Worm (Caenorhabditis elegans): Measurements from ENCODE around the gene ttn-1.

Gene ttn-1

DNA sequence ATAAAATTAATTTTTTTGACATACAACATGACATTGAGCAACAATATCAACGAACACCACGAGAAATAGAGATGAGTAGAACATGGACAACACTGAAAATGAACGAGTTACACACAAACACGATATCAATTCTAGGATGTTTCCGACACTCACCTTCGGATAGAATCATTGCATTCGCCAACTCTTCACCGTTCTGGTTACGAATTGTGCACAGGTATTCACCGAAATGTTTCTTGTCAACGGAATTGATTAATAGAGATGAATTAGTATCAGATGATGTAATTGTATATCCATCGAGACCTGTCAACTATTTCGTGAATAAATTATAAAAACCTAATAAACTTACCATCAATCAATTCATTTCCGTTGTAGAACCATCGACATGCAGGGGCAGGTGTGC lies 80.8 kb downstream of the ttn-1 start:
- TF ChIP-seq pat-9 (tag; optimal IDR thresholded peaks at IDR 0.05) (no peak), nhr-232 (tag; optimal IDR thresholded peaks at IDR 0.05) (no peak), ama-1 (optimal IDR thresholded peaks at IDR 0.05) (no peak), tbx-2 (tag; optimal IDR thresholded peaks at IDR 0.05) (no peak), sox-2 (GFP tag; IDR thresholded peaks at IDR 0.05) (no peak), ahr-1 (tag; optimal IDR thresholded peaks at IDR 0.05) (no peak), ceh-30 (tag; optimal IDR thresholded peaks at IDR 0.05) (no peak), syd-9 (tag; optimal IDR thresholded peaks at IDR 0.05) (no peak), che-1 (tag; optimal IDR thresholded peaks at IDR 0.05) (no peak), hlh-30 (tag; optimal IDR thresholded peaks at IDR 0.05; ENCODE audit: insufficient read depth) (no peak)

DNA sequence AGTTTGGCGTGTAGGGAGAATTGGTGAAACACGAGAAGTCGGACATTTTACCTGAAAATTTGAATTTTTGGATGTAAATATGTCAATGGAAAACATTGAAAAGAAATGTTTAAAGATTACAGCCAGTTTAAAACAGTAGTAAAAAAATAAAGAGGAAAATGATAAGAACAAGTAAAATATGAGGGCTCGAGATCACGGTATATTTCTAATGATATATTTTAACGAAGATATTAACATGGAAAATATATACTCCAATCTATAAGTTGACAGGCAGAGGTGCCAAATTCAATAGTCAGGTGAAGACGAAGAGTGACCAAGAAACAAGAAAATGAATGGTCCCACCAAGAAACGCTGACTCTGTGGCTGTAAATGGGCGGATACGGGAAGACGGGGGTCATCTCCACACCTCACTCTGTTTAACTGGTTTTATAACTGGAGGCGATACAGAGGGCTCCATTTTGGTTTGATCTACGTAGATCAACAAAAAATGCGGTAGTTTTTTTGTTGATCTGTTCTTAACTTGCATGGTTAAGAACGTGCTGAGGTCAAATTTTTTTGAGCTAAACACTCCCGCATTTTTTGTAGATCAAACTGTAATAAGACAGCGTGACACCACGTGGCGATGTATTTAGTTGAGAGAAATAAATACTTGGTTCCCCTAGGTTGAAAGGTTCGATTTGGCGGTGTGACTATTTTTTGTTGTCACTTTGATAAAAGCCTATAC lies 82.1 kb downstream of the ttn-1 start, which contains the start of gene ceh-49:
Gene ceh-49, minus strand, starts transcription at position 51 of the 724 bp plus-strand sequence.
- TF ChIP-seq ets-4 (tag; optimal IDR thresholded peaks at IDR 0.05) = no peak
- TF ChIP-seq F13H6.1 (tag; optimal IDR thresholded peaks at IDR 0.05) = no peak
- no peak for TF ChIP-seq fkh-6 (tag; optimal IDR thresholded peaks at IDR 0.05)
- TF ChIP-seq ceh-19 (GFP tag; optimal IDR thresholded peaks at IDR 0.05) = no peak
- no peak for TF ChIP-seq ceh-24 (tag; optimal IDR thresholded peaks at IDR 0.05)
- no peak for TF ChIP-seq Y22D7AL.16 (tag; optimal IDR thresholded peaks at IDR 0.05)
- TF ChIP-seq nhr-11 (tag; optimal IDR thresholded peaks at IDR 0.05) = no peak
- TF ChIP-seq dmd-4 (tag; optimal IDR thresholded peaks at IDR 0.05; ENCODE audit: borderline replicate concordance) = no peak

DNA sequence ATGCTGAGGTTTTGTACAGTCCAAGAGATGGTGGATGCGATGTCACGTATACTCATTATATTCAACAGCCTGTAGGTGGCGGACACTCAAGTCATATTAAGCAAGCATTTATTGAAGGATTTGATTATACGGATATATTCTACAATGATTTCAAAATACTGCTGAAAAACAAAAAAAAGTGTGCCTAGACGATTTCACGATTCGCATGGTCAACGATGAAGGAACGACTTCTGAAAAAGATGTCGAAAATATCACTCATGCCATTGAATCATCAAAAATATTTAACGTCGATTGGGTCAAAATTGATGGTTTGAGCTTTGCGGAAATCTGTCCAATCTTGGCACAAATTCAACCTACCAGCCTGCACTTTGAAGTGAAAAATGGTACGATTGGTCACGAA lies 85.4 kb downstream of the ttn-1 start:
- no peak for TF ChIP-seq ref-2 (tag; optimal IDR thresholded peaks at IDR 0.05)
- no peak for TF ChIP-seq Y22D7AL.16 (tag; optimal IDR thresholded peaks at IDR 0.05)
- TF ChIP-seq zip-5 (tag; optimal IDR thresholded peaks at IDR 0.05) = no peak
- no peak for TF ChIP-seq fax-1 (tag; optimal IDR thresholded peaks at IDR 0.05)
- no peak for TF ChIP-seq madf-2 (tag; optimal IDR thresholded peaks at IDR 0.05)
- TF ChIP-seq ceh-31 (tag; optimal IDR thresholded peaks at IDR 0.05) = no peak
- no peak for TF ChIP-seq ceh-2 (tag; optimal IDR thresholded peaks at IDR 0.05)
- TF ChIP-seq unc-55 (GFP tag; optimal IDR thresholded peaks at IDR 0.05) = no peak
- TF ChIP-seq syd-9 (tag; optimal IDR thresholded peaks at IDR 0.05) = no peak
- no peak for TF ChIP-seq K02D7.2 (tag; optimal IDR thresholded peaks at IDR 0.05)
- no peak for TF ChIP-seq T23F11.4 (GFP tag; optimal IDR thresholded peaks at IDR 0.05)
- no peak for TF ChIP-seq tbx-2 (tag; optimal IDR thresholded peaks at IDR 0.05)
- TF ChIP-seq pag-3 (tag; optimal IDR thresholded peaks at IDR 0.05; ENCODE audit: borderline replicate concordance) = no peak
- no peak for TF ChIP-seq ceh-22 (tag; optimal IDR thresholded peaks at IDR 0.05)
- no peak for TF ChIP-seq unc-3 (GFP tag; conservative IDR thresholded peaks at IDR 0.05)
- no peak for TF ChIP-seq unc-3 (tag; optimal IDR thresholded peaks at IDR 0.05)

DNA sequence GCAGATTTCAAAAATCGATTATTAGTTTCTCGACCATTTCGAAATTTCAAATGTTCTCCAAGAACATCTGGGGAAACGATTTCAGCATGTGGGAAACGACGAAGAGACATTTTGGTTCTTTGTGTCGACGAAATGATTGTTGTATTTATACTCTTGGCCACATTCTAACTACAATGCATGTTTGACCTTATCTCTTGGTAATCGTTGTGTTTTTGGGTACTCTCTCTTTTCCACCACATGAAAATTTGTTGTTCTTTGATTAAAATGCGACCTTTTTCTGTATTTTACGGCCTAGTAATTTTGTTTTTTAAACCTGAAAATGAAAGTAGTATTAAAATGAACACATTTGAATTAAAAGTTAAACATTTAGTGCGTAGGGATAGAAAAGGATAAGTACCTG lies 89.6 kb downstream of the ttn-1 start, which contains the start of gene F17A9.5:
Gene F17A9.5, minus strand, starts transcription at position 175 of the 400 bp plus-strand sequence.
- TF ChIP-seq K02D7.2 (tag; optimal IDR thresholded peaks at IDR 0.05) = no peak
- TF ChIP-seq lim-6 (tag; optimal IDR thresholded peaks at IDR 0.05) = no peak
- TF ChIP-seq ceh-48 (tag; optimal IDR thresholded peaks at IDR 0.05) = no peak
- TF ChIP-seq odd-2 (tag; optimal IDR thresholded peaks at IDR 0.05) = no peak
- TF ChIP-seq ztf-16 (tag; optimal IDR thresholded peaks at IDR 0.05) = no peak
- no peak for TF ChIP-seq elt-2 (tag; optimal IDR thresholded peaks at IDR 0.05)
- no peak for TF ChIP-seq ceh-24 (tag; optimal IDR thresholded peaks at IDR 0.05)
- no peak for TF ChIP-seq ceh-34 (tag; optimal IDR thresholded peaks at IDR 0.05)
- no peak for TF ChIP-seq elt-4 (tag; optimal IDR thresholded peaks at IDR 0.05)
- TF ChIP-seq rnt-1 (tag; optimal IDR thresholded peaks at IDR 0.05) = no peak
- no peak for TF ChIP-seq pqm-1 (tag; optimal IDR thresholded peaks at IDR 0.05)
- TF ChIP-seq ceh-6 (GFP tag; optimal IDR thresholded peaks at IDR 0.05) = no peak
- TF ChIP-seq nfya-1 (tag; optimal IDR thresholded peaks at IDR 0.05) = no peak
- TF ChIP-seq hlh-8 (tag; optimal IDR thresholded peaks at IDR 0.05) = no peak
- TF ChIP-seq C08G9.2 (tag; optimal IDR thresholded peaks at IDR 0.05) = no peak
- no peak for TF ChIP-seq ceh-45 (GFP tag; IDR thresholded peaks at IDR 0.05)
- no peak for TF ChIP-seq lin-11 (tag; optimal IDR thresholded peaks at IDR 0.05)

Data from whole organism, late embryonic.